Worm (Caenorhabditis elegans): ENCODE results near the gene fut-8.

Gene fut-8

ce11 chrV:5982722-5983121 lies 7.6 kb downstream of the fut-8 start:
- no peak for TF ChIP-seq unc-120 (tag; optimal IDR thresholded peaks at IDR 0.05; ENCODE audit: poor library complexity, severe bottlenecking)
- no peak for TF ChIP-seq blmp-1 (tag; optimal IDR thresholded peaks at IDR 0.05)
- no peak for TF ChIP-seq snpc-4 (tag; optimal IDR thresholded peaks at IDR 0.05)
- TF ChIP-seq cnd-1 (tag; optimal IDR thresholded peaks at IDR 0.05): no peak
- TF ChIP-seq tbx-8 (GFP tag; optimal IDR thresholded peaks at IDR 0.05): no peak

ce11 chrV:5975724-5976123 lies 14.6 kb downstream of the fut-8 start, which contains the start of gene acy-2:
Gene acy-2 (plus strand): TSS chrV:5976024.
- TF ChIP-seq mep-1 (tag; optimal IDR thresholded peaks at IDR 0.05) (no peak), drap-1 (GFP tag; optimal IDR thresholded peaks at IDR 0.05) (no peak), ztf-11 (tag; optimal IDR thresholded peaks at IDR 0.05) (no peak), unc-39 (tag; optimal IDR thresholded peaks at IDR 0.05) (no peak), M03D4.4 (tag; optimal IDR thresholded peaks at IDR 0.05) (no peak), nhr-237 (tag; optimal IDR thresholded peaks at IDR 0.05) (no peak), mab-5 (tag; optimal IDR thresholded peaks at IDR 0.05) (no peak), ceh-39 (tag; optimal IDR thresholded peaks at IDR 0.05) (no peak), flh-1 (GFP tag; optimal IDR thresholded peaks at IDR 0.05) (no peak), ces-1 (GFP tag; optimal IDR thresholded peaks at IDR 0.05) (no peak), lin-32 (GFP tag; optimal IDR thresholded peaks at IDR 0.05) (no peak), sem-2 (GFP tag; optimal IDR thresholded peaks at IDR 0.05) (no peak), blmp-1 (tag; optimal IDR thresholded peaks at IDR 0.05) (no peak), lsy-2 (tag; optimal IDR thresholded peaks at IDR 0.05) (no peak), bed-3 (GFP tag; optimal IDR thresholded peaks at IDR 0.05) (no peak), zip-8 (tag; optimal IDR thresholded peaks at IDR 0.05) (no peak)

ce11 chrV:5973713-5974112 lies 16.6 kb downstream of the fut-8 start:
- TF ChIP-seq blmp-1 (tag; optimal IDR thresholded peaks at IDR 0.05): no peak
- no peak for TF ChIP-seq nhr-76 (tag; optimal IDR thresholded peaks at IDR 0.05)
- TF ChIP-seq M03D4.4 (tag; optimal IDR thresholded peaks at IDR 0.05): no peak
- TF ChIP-seq nhr-12 (tag; optimal IDR thresholded peaks at IDR 0.05): no peak

ce11 chrV:5972582-5972981 lies 17.7 kb downstream of the fut-8 start:
- TF ChIP-seq nhr-2 (tag; optimal IDR thresholded peaks at IDR 0.05): no peak
- no peak for TF ChIP-seq ceh-83 (GFP tag; optimal IDR thresholded peaks at IDR 0.05)
- no peak for TF ChIP-seq nhr-12 (tag; optimal IDR thresholded peaks at IDR 0.05)
- TF ChIP-seq lin-32 (GFP tag; optimal IDR thresholded peaks at IDR 0.05): no peak
- no peak for TF ChIP-seq pha-4 (tag; optimal IDR thresholded peaks at IDR 0.05)
- TF ChIP-seq nhr-76 (tag; optimal IDR thresholded peaks at IDR 0.05): no peak
- no peak for TF ChIP-seq ham-2 (GFP tag; optimal IDR thresholded peaks at IDR 0.05)
- no peak for TF ChIP-seq unc-62 (GFP tag; optimal IDR thresholded peaks at IDR 0.05)

ce11 chrV:5964658-5965178 lies 25.6 kb downstream of the fut-8 start:
- TF ChIP-seq flh-1 (GFP tag; optimal IDR thresholded peaks at IDR 0.05) (no peak), sptf-1 (tag; optimal IDR thresholded peaks at IDR 0.05) (no peak), unc-120 (tag; optimal IDR thresholded peaks at IDR 0.05; ENCODE audit: poor library complexity, severe bottlenecking) (peak; percentile 52), mab-5 (tag; optimal IDR thresholded peaks at IDR 0.05) (no peak), bed-3 (GFP tag; optimal IDR thresholded peaks at IDR 0.05) (no peak), mep-1 (tag; optimal IDR thresholded peaks at IDR 0.05) (no peak), lsy-2 (tag; optimal IDR thresholded peaks at IDR 0.05) (no peak), nhr-76 (tag; optimal IDR thresholded peaks at IDR 0.05) (no peak), ceh-39 (tag; optimal IDR thresholded peaks at IDR 0.05) (no peak), nhr-2 (tag; optimal IDR thresholded peaks at IDR 0.05) (no peak), ham-2 (GFP tag; optimal IDR thresholded peaks at IDR 0.05) (no peak), unc-62 (GFP tag; optimal IDR thresholded peaks at IDR 0.05) (peak; percentile 49), lin-32 (GFP tag; optimal IDR thresholded peaks at IDR 0.05) (no peak), elt-3 (tag; optimal IDR thresholded peaks at IDR 0.05) (no peak), tbx-8 (GFP tag; optimal IDR thresholded peaks at IDR 0.05) (no peak), nhr-28 (tag; optimal IDR thresholded peaks at IDR 0.05) (no peak), snpc-4 (tag; optimal IDR thresholded peaks at IDR 0.05) (no peak)

ce11 chrV:5963696-5964095 lies 26.6 kb downstream of the fut-8 start, which contains the start of gene pcm-1:
Gene pcm-1 (minus strand): TSS chrV:5963882.
- no peak for TF ChIP-seq ceh-43 (GFP tag; optimal IDR thresholded peaks at IDR 0.05)
- peak; percentile 47 for TF ChIP-seq ces-1 (GFP tag; optimal IDR thresholded peaks at IDR 0.05)

Data from whole organism, mixed stage, embryonic.